Worm (Caenorhabditis elegans) whole organism, L4 larva: Measurements from ENCODE around the gene fkb-1.

Source experiments
- D1046.2 ChIP-seq: fragments of 200-800 bp; sonication (Bioruptor generic); IDR thresholded peaks from 2 replicates; pipeline ENCODE4 v1.3.6; 2022; ENCODE audit warnings: missing genetic modification characterization, missing compliant biosample characterization
- F37D6.2 ChIP-seq: sonication (generic microtip); optimal IDR thresholded peaks from 2 replicates; lab custom pipeline; 2016; ENCODE audit warnings: mild to moderate bottlenecking, missing genetic modification characterization, missing compliant biosample characterization
- F49E8.2 ChIP-seq: sonication (generic microtip); optimal IDR thresholded peaks from 2 replicates; lab custom pipeline; 2016; ENCODE audit warnings: missing compliant biosample characterization, mild to moderate bottlenecking, missing genetic modification characterization, borderline replicate concordance
- T20F7.1 ChIP-seq: fragments of 200-800 bp; sonication (Bioruptor generic); optimal IDR thresholded peaks from 2 replicates; lab custom pipeline; 2018; ENCODE audit warnings: mild to moderate bottlenecking, missing genetic modification characterization, missing compliant biosample characterization
- T26A8.4 ChIP-seq: fragments of 200-800 bp; sonication (Bioruptor generic); IDR thresholded peaks from 2 replicates; pipeline ENCODE4 v1.3.6; 2022; ENCODE audit warnings: missing genetic modification characterization, missing compliant biosample characterization
- ZK546.5 ChIP-seq, 2 experiments: sonication (generic microtip); optimal IDR thresholded peaks; 2 replicates each; lab custom pipeline; 2017; ENCODE audit warnings: missing biosample characterization in 2 of 2, missing genetic modification characterization in 2 of 2
- aly-2 ChIP-seq: sonication (generic microtip); optimal IDR thresholded peaks from 2 replicates; lab custom pipeline; 2018; ENCODE audit warnings: missing biosample characterization, missing genetic modification characterization
- ceh-20 ChIP-seq: fragments of 200-800 bp; sonication (Bioruptor generic); IDR thresholded peaks from 2 replicates; pipeline ENCODE4 v1.3.6; 2022; ENCODE audit warnings: missing genetic modification reagents, missing genetic modification characterization, missing compliant biosample characterization
- ceh-28 ChIP-seq: fragments of 150-350 bp; optimal IDR thresholded peaks from 2 replicates; lab custom pipeline; 2014; ENCODE audit warnings: missing biosample characterization, missing genetic modification reagents, missing genetic modification characterization
- ceh-62 ChIP-seq: sonication (generic microtip); optimal IDR thresholded peaks from 2 replicates; lab custom pipeline; 2017; ENCODE audit warnings: missing biosample characterization, missing genetic modification characterization
- ctbp-1 ChIP-seq: fragments of 200-800 bp; sonication (Bioruptor generic); IDR thresholded peaks from 2 replicates; pipeline ENCODE4 v1.3.6; 2022; ENCODE audit warnings: missing genetic modification reagents, missing genetic modification characterization, missing compliant biosample characterization
- daf-16 ChIP-seq, 3 experiments: sonication (generic microtip); optimal IDR thresholded peaks; 2 replicates each; lab custom pipeline; 2016 to 2017; ENCODE audit warnings: missing genetic modification characterization in 3 of 3, missing genetic modification reagents in 3 of 3, mild to moderate bottlenecking in 2 of 3, missing compliant biosample characterization in 2 of 3, missing biosample characterization in 1 of 3, moderate library complexity in 1 of 3
- dmd-6 ChIP-seq: fragments of 200-800 bp; sonication (Bioruptor generic); IDR thresholded peaks from 2 replicates; pipeline ENCODE4 v1.3.6; 2022; ENCODE audit warnings: missing genetic modification reagents, missing genetic modification characterization, missing compliant biosample characterization
- dpl-1 ChIP-seq: fragments of 150-350 bp; optimal IDR thresholded peaks from 2 replicates; lab custom pipeline; 2014; ENCODE audit warnings: missing biosample characterization, missing genetic modification reagents, missing genetic modification characterization
- duxl-1 ChIP-seq: sonication (generic microtip); optimal IDR thresholded peaks from 2 replicates; lab custom pipeline; 2016; ENCODE audit warnings: mild to moderate bottlenecking, missing genetic modification characterization, moderate library complexity, missing compliant biosample characterization; ENCODE audit not compliant: poor library complexity
- egl-43 ChIP-seq: fragments of 200-800 bp; sonication (Bioruptor generic); IDR thresholded peaks from 2 replicates; pipeline ENCODE4 v1.3.6; 2022; ENCODE audit warnings: missing genetic modification reagents, missing genetic modification characterization, missing compliant biosample characterization
- fkh-10 ChIP-seq: fragments of 150-350 bp; optimal IDR thresholded peaks from 2 replicates; lab custom pipeline; 2014; ENCODE audit warnings: missing biosample characterization, missing genetic modification reagents, missing genetic modification characterization
- hlh-11 ChIP-seq: fragments of 200-800 bp; sonication (Bioruptor generic); optimal IDR thresholded peaks from 2 replicates; lab custom pipeline; 2018; ENCODE audit warnings: mild to moderate bottlenecking, missing genetic modification characterization, missing compliant biosample characterization
- hmg-1.1 ChIP-seq: fragments of 200-800 bp; sonication (Bioruptor generic); IDR thresholded peaks from 2 replicates; pipeline ENCODE4 v1.3.6; 2022; ENCODE audit warnings: missing genetic modification reagents, missing genetic modification characterization, missing compliant biosample characterization
- jun-1 ChIP-seq: fragments of 150-350 bp; optimal IDR thresholded peaks from 2 replicates; lab custom pipeline; 2014; ENCODE audit warnings: missing biosample characterization, missing genetic modification reagents, missing genetic modification characterization
- lim-7 ChIP-seq: fragments of 200-800 bp; sonication (Bioruptor generic); IDR thresholded peaks from 2 replicates; pipeline ENCODE4 v1.3.6; 2022; ENCODE audit warnings: missing genetic modification characterization, missing compliant biosample characterization
- lin-1 ChIP-seq: fragments of 200-800 bp; sonication (Bioruptor generic); IDR thresholded peaks from 2 replicates; pipeline ENCODE4 v1.3.6; 2022; ENCODE audit warnings: missing genetic modification reagents, missing genetic modification characterization, missing compliant biosample characterization
- lin-15B ChIP-seq: fragments of 150-350 bp; sonication (generic microtip); optimal IDR thresholded peaks from 3 replicates; lab custom pipeline; 2014; ENCODE audit warnings: missing biosample characterization, missing genetic modification characterization
- lin-29 ChIP-seq: fragments of 200-800 bp; sonication (Bioruptor generic); IDR thresholded peaks from 2 replicates; pipeline ENCODE4 v1.3.6; 2022; ENCODE audit warnings: missing genetic modification reagents, missing genetic modification characterization, missing compliant biosample characterization
- lin-39 ChIP-seq: fragments of 150-350 bp; optimal IDR thresholded peaks from 2 replicates; lab custom pipeline; 2014; ENCODE audit warnings: missing biosample characterization, missing genetic modification reagents, missing genetic modification characterization
- lsy-2 ChIP-seq, 2 experiments: fragments of 150-350 bp in 1 of 2; sonication (generic microtip) in 1 of 2; optimal IDR thresholded peaks; 2 replicates each; lab custom pipeline; 2014 to 2017; ENCODE audit warnings: missing biosample characterization in 2 of 2, missing genetic modification characterization in 2 of 2
- madf-9 ChIP-seq: fragments of 200-800 bp; sonication (Bioruptor generic); conservative IDR thresholded peaks from 2 replicates; pipeline ENCODE4 v1.3.6; 2022; ENCODE audit warnings: missing genetic modification reagents, missing genetic modification characterization, missing compliant biosample characterization
- mes-2 ChIP-seq: sonication (generic microtip); optimal IDR thresholded peaks from 2 replicates; lab custom pipeline; 2016; ENCODE audit warnings: missing genotype, mild to moderate bottlenecking, missing genetic modification characterization, missing compliant biosample characterization; ENCODE audit not compliant: poor library complexity, severe bottlenecking
- mxl-2 ChIP-seq: fragments of 200-800 bp; sonication (Bioruptor generic); conservative IDR thresholded peaks from 2 replicates; pipeline ENCODE4 v1.3.6; 2022; ENCODE audit warnings: missing genetic modification reagents, missing genetic modification characterization, missing compliant biosample characterization
- nhr-102 ChIP-seq: sonication (generic microtip); optimal IDR thresholded peaks from 2 replicates; lab custom pipeline; 2016; ENCODE audit warnings: mild to moderate bottlenecking, missing genetic modification characterization, moderate library complexity, missing compliant biosample characterization
- nhr-11 ChIP-seq: fragments of 150-350 bp; optimal IDR thresholded peaks from 2 replicates; lab custom pipeline; 2014; ENCODE audit warnings: missing biosample characterization, missing genetic modification characterization
- nhr-111 ChIP-seq: fragments of 200-800 bp; sonication (Bioruptor generic); optimal IDR thresholded peaks from 2 replicates; lab custom pipeline; 2018; ENCODE audit warnings: mild to moderate bottlenecking, missing genetic modification characterization, missing compliant biosample characterization
- nhr-28 ChIP-seq: fragments of 150-350 bp; optimal IDR thresholded peaks from 2 replicates; lab custom pipeline; 2014; ENCODE audit warnings: missing biosample characterization, missing genetic modification characterization
- nhr-41 ChIP-seq: fragments of 200-800 bp; sonication (Bioruptor generic); IDR thresholded peaks from 2 replicates; pipeline ENCODE4 v1.3.6; 2022; ENCODE audit warnings: missing genetic modification reagents, missing genetic modification characterization, missing compliant biosample characterization
- nhr-42 ChIP-seq: fragments of 200-800 bp; sonication (Bioruptor generic); IDR thresholded peaks from 2 replicates; pipeline ENCODE4 v1.3.6; 2022; ENCODE audit warnings: missing genetic modification characterization, missing compliant biosample characterization
- nhr-76 ChIP-seq: fragments of 150-350 bp; optimal IDR thresholded peaks from 2 replicates; lab custom pipeline; 2014; ENCODE audit warnings: missing biosample characterization, missing genetic modification characterization
- nhr-77 ChIP-seq: fragments of 150-350 bp; optimal IDR thresholded peaks from 2 replicates; lab custom pipeline; 2014; ENCODE audit warnings: missing biosample characterization, missing genetic modification characterization
- pha-4 ChIP-seq, 2 experiments: fragments of 150-350 bp in 1 of 2; fragments of 200-800 bp in 1 of 2; sonication (Bioruptor generic) in 1 of 2; IDR thresholded peaks in 1 of 2; optimal IDR thresholded peaks in 1 of 2; 2 replicates each; pipeline versions ENCODE4 v1.3.6 to Lab custom; 2014 to 2022; ENCODE audit warnings: missing genetic modification characterization in 2 of 2, missing genetic modification reagents in 2 of 2, missing biosample characterization in 1 of 2, missing compliant biosample characterization in 1 of 2
- saeg-2 ChIP-seq: fragments of 200-800 bp; sonication (Bioruptor generic); IDR thresholded peaks from 2 replicates; pipeline ENCODE4 v1.3.6; 2022; ENCODE audit warnings: missing genetic modification reagents, missing genetic modification characterization, missing compliant biosample characterization
- sdz-12 ChIP-seq: fragments of 200-800 bp; sonication (Bioruptor generic); optimal IDR thresholded peaks from 2 replicates; lab custom pipeline; 2018; ENCODE audit warnings: mild to moderate bottlenecking, missing genetic modification characterization, missing compliant biosample characterization
- spr-3 ChIP-seq: fragments of 200-800 bp; sonication (Bioruptor generic); optimal IDR thresholded peaks from 2 replicates; lab custom pipeline; 2018; ENCODE audit warnings: mild to moderate bottlenecking, missing genetic modification characterization, missing compliant biosample characterization
- tag-97 ChIP-seq: fragments of 200-800 bp; sonication (Bioruptor generic); IDR thresholded peaks from 2 replicates; pipeline ENCODE4 v1.3.6; 2022; ENCODE audit warnings: missing genetic modification characterization, missing compliant biosample characterization
- tra-1 ChIP-seq: fragments of 200-800 bp; sonication (Bioruptor generic); IDR thresholded peaks from 2 replicates; pipeline ENCODE4 v1.3.6; 2022; ENCODE audit warnings: missing genetic modification reagents, missing genetic modification characterization, missing compliant biosample characterization
- unc-39 ChIP-seq: sonication (generic microtip); optimal IDR thresholded peaks from 2 replicates; lab custom pipeline; 2017; ENCODE audit warnings: missing biosample characterization, missing genetic modification characterization
- zfp-2 ChIP-seq: sonication (generic microtip); optimal IDR thresholded peaks from 2 replicates; lab custom pipeline; 2016; ENCODE audit warnings: mild to moderate bottlenecking, missing genetic modification characterization, missing compliant biosample characterization
- zip-2 ChIP-seq: fragments of 150-350 bp; optimal IDR thresholded peaks from 2 replicates; lab custom pipeline; 2014; ENCODE audit warnings: missing biosample characterization, missing genetic modification characterization
- ztf-11 ChIP-seq: fragments of 150-350 bp; optimal IDR thresholded peaks from 2 replicates; lab custom pipeline; 2014; ENCODE audit warnings: missing biosample characterization, missing genetic modification characterization

Gene fkb-1

DNA sequence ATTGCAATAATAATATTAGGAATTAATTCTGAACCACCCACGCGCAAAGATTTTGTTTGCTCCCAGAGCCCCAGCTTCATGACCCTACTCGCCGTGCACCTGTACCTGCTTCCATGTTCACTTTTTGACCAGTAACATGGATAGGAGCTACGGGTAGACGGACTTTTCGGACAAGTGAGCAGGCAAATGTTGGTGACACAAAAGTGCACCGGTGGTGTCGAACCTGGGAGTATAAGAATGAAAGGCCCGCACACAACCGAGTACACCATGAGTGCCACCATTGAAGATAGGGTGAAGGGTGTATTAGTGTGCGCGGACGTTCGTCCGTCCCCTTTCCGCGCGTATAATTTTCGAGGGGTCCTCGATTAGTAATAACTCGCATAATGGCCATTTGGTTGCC is 10.4 kb upstream of the fkb-1 start (continued):
- TF ChIP-seq pha-4 (GFP tag; IDR thresholded peaks at IDR 0.05; lab: Robert Waterston, UW) (peak; percentile 77), pha-4 (tag; optimal IDR thresholded peaks at IDR 0.05; lab: Kevin White, UChicago) (no peak), saeg-2 (GFP tag; lab: Robert Waterston, UW) (no peak), zip-2 (tag; lab: Kevin White, UChicago) (no peak), spr-3 (GFP tag; lab: Kevin White, UChicago) (peak; percentile 65), tag-97 (GFP tag; lab: Robert Waterston, UW) (no peak), ceh-28 (no peak), ctbp-1 (GFP tag; lab: Robert Waterston, UW) (peak; percentile 88)

- TF ChIP-seq T26A8.4 (GFP tag; lab: Robert Waterston, UW) (peak; percentile 12; the same call in 1 of the 2 replicates), jun-1 (tag; lab: Kevin White, UChicago) (no peak), mxl-2 (GFP tag; lab: Robert Waterston, UW) (no peak), daf-16 (GFP tag; optimal IDR thresholded peaks at IDR 0.05; lab: Kevin White, UChicago) (no peak), daf-16 (tag; optimal IDR thresholded peaks at IDR 0.05; lab: Kevin White, UChicago) (peak; percentile 20), nhr-102 (no peak), fkh-10 (GFP tag; lab: Kevin White, UChicago) (peak; percentile 32), nhr-28 (tag; lab: Kevin White, UChicago) (peak; percentile 18), madf-9 (no peak), egl-43 (GFP tag; lab: Robert Waterston, UW) (no peak), T20F7.1 (no peak), nhr-76 (tag; lab: Kevin White, UChicago) (no peak), lin-1 (GFP tag; lab: Robert Waterston, UW) (no peak), hlh-11 (tag; lab: Kevin White, UChicago) (peak; percentile 19), nhr-77 (tag; lab: Kevin White, UChicago) (no peak), unc-39 (tag; lab: Kevin White, UChicago) (no peak), nhr-42 (GFP tag; lab: Robert Waterston, UW) (peak; percentile 8; the same call in 1 of the 2 replicates), mes-2 (tag; lab: Kevin White, UChicago) (peak; percentile 15), pha-4 (GFP tag; IDR thresholded peaks at IDR 0.05; lab: Robert Waterston, UW) (no peak), pha-4 (tag; optimal IDR thresholded peaks at IDR 0.05; lab: Kevin White, UChicago) (peak; percentile 10), F49E8.2 (no peak), F37D6.2 (tag; lab: Kevin White, UChicago) (no peak), ceh-20 (GFP tag; lab: Robert Waterston, UW) (peak; percentile 7; the same call in 1 of the 2 replicates), ceh-62 (tag; lab: Kevin White, UChicago) (no peak), nhr-111 (GFP tag; lab: Kevin White, UChicago) (peak; percentile 19), tra-1 (GFP tag; lab: Robert Waterston, UW) (peak; percentile 29; the same call in 1 of the 2 replicates), lim-7 (GFP tag; lab: Robert Waterston, UW) (peak; percentile 52; the same call in 1 of the 2 replicates), duxl-1 (no peak), lsy-2 (tag; optimal IDR thresholded peaks at IDR 0.05; lab: Kevin White, UChicago) (peak in 1 of 2 experiments; percentile 45), dpl-1 (peak; percentile 23), hmg-1.1 (GFP tag; lab: Robert Waterston, UW) (peak; percentile 14; the same call in 1 of the 2 replicates), nhr-11 (tag; lab: Kevin White, UChicago) (peak; percentile 34)
- TF ChIP-seq, all 104 proteins: peak for 16
Measured at ce11 chrIV:11026648-11027047, 9.7 kb upstream of the fkb-1 start.

DNA sequence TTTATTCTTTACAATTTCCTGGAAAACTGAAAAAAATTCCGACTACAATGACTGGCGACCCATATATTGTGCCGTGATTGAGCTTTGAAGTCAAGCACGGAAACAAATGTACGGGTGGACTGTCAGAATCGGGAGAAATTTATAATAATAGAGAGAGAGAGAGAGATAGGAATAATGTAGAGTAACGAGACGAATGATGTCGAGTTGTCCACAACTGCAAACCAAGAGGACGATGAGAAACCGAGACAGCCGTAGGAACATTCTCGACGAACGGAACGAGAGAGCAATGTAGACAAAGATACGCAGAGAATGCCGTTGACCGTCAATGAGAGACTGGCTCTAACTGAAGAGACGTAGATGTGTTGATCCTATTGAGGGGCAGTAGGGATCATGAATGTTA is 8.8 kb upstream of the fkb-1 start:
- TF ChIP-seq lin-29 (no peak), saeg-2 (GFP tag; lab: Robert Waterston, UW) (no peak), nhr-77 (tag; lab: Kevin White, UChicago) (no peak), lin-15B (tag; lab: Kevin White, UChicago) (no peak), dmd-6 (GFP tag; lab: Robert Waterston, UW) (peak; percentile 88), fkh-10 (GFP tag; lab: Kevin White, UChicago) (peak; percentile 12), egl-43 (GFP tag; lab: Robert Waterston, UW) (no peak), aly-2 (tag; lab: Kevin White, UChicago) (no peak), ZK546.5 (tag; optimal IDR thresholded peaks at IDR 0.05; lab: Kevin White, UChicago) (peak in 1 of 2 experiments; percentile 34), zfp-2 (tag; lab: Kevin White, UChicago) (no peak), lin-39 (tag; lab: Kevin White, UChicago) (no peak), nhr-111 (GFP tag; lab: Kevin White, UChicago) (no peak), nhr-28 (tag; lab: Kevin White, UChicago) (peak; percentile 89), F37D6.2 (tag; lab: Kevin White, UChicago) (peak; percentile 46), nhr-41 (no peak), D1046.2 (GFP tag; lab: Robert Waterston, UW) (no peak), sdz-12 (GFP tag; lab: Kevin White, UChicago) (no peak), ztf-11 (no peak), nhr-102 (peak; percentile 55)
